Fruit fly (Drosophila melanogaster) whole organism, prepupa: ENCODE measurements around the gene SmydA-8.

Source experiments
- Blimp-1 ChIP-seq: fragments of 200-800 bp; sonication (Bioruptor generic); optimal IDR thresholded peaks from 3 replicates; lab custom pipeline; 2017; ENCODE audit warnings: missing biosample characterization, missing genetic modification characterization, mild to moderate bottlenecking, moderate library complexity, missing genetic modification reagents
- CG10669 ChIP-seq: fragments of 200-800 bp; sonication (Bioruptor generic); optimal IDR thresholded peaks from 3 replicates; lab custom pipeline; 2018; ENCODE audit warnings: missing biosample characterization, mild to moderate bottlenecking, missing genetic modification characterization, moderate library complexity
- CG11294 ChIP-seq: fragments of 200-800 bp; sonication (Bioruptor generic); IDR thresholded peaks from 2 replicates; pipeline ENCODE4 v1.3.6; 2022; ENCODE audit warnings: missing biosample characterization, missing genetic modification characterization
- CG6854 ChIP-seq: fragments of 200-800 bp; sonication (Bioruptor generic); optimal IDR thresholded peaks from 2 replicates; lab custom pipeline; 2017; ENCODE audit warnings: missing biosample characterization, mild to moderate bottlenecking, missing genetic modification characterization
- Ets21C ChIP-seq: fragments of 200-800 bp; sonication (Bioruptor generic); optimal IDR thresholded peaks from 3 replicates; lab custom pipeline; 2016; ENCODE audit warnings: missing biosample characterization, missing genetic modification characterization
- Gug ChIP-seq: fragments of 200-800 bp; sonication (Bioruptor generic); IDR thresholded peaks from 2 replicates; pipeline ENCODE4 v1.3.6; 2022; ENCODE audit warnings: missing biosample characterization, missing genetic modification characterization
- Met ChIP-seq: fragments of 200-800 bp; sonication (Bioruptor generic); optimal IDR thresholded peaks from 3 replicates; lab custom pipeline; 2016; ENCODE audit warnings: missing biosample characterization, missing genetic modification characterization
- OdsH ChIP-seq: fragments of 200-800 bp; sonication (Bioruptor generic); optimal IDR thresholded peaks from 3 replicates; lab custom pipeline; 2016; ENCODE audit warnings: missing biosample characterization, missing genetic modification characterization
- Sox102F ChIP-seq: fragments of 200-800 bp; sonication (Bioruptor generic); optimal IDR thresholded peaks from 2 replicates; lab custom pipeline; 2016; ENCODE audit warnings: missing biosample characterization, mild to moderate bottlenecking, missing genetic modification characterization
- fd59A ChIP-seq: fragments of 200-800 bp; sonication (Bioruptor generic); optimal IDR thresholded peaks from 2 replicates; lab custom pipeline; 2017; ENCODE audit warnings: missing biosample characterization, mild to moderate bottlenecking, missing genetic modification characterization, missing genetic modification reagents

DNA sequence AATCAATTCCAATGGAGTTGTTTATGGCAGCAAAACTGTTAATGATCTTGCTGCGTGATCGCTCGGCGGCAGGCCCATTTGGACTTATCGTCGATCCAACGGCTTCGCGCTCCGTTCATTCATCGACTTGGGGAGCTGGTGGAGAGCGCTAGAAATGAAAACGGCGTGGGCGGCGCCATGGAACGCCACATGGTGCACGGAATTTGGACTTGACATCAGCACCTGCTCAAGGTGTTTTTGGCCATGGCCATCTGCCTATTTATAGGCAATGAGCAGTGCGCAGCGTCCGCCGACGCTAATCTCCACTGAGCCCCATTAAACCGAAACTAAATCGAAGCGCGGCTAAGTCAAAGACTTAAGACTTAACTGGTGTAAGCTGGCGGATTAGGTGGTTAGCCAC lies 4.8 kb upstream of the SmydA-8 start:
- TF ChIP-seq Sox102F, result no peak
- TF ChIP-seq CG11294 (GFP tag; lab: Robert Waterston, UW), result no peak
- TF ChIP-seq fd59A (GFP tag; lab: Kevin White, UChicago), result no peak
- no peak for TF ChIP-seq Blimp-1 (GFP tag; lab: Kevin White, UChicago)
- no peak for TF ChIP-seq Ets21C (GFP tag; lab: Kevin White, UChicago)
- no peak for TF ChIP-seq CG6854
- TF ChIP-seq Met (GFP tag; lab: Kevin White, UChicago), result no peak
- no peak for TF ChIP-seq OdsH (GFP tag; lab: Kevin White, UChicago)
- TF ChIP-seq Gug, result no peak
- TF ChIP-seq CG10669 (GFP tag; lab: Kevin White, UChicago), result no peak
